Fruit fly (Drosophila melanogaster): ENCODE data around the gene CG10646.

CG10646 gene

dm6 chr3L:12523941-12524340 is 20.2 kb upstream of the CG10646 start, which contains the start of the genes ver and Gcn5 (continued):
- TF ChIP-seq ato (GFP tag; IDR thresholded peaks at IDR 0.05; ENCODE audit: partially characterized antibody) = no peak
- peak; percentile 92 for TF ChIP-seq Hmr (GFP tag; optimal IDR thresholded peaks at IDR 0.05)
- TF ChIP-seq sisA (GFP tag; IDR thresholded peaks at IDR 0.05) = peak; percentile 92
- TF ChIP-seq CG6813 (GFP tag; optimal IDR thresholded peaks at IDR 0.05) = peak; percentile 83
- no peak for TF ChIP-seq gsb-n (tag; optimal IDR thresholded peaks at IDR 0.05)
- peak; percentile 81 to 94 for TF ChIP-seq Hr51 (GFP tag; optimal IDR thresholded peaks at IDR 0.05)
- peak; percentile 95 for TF ChIP-seq CG17361 (GFP tag; IDR thresholded peaks at IDR 0.05)
- TF ChIP-seq tup (GFP tag; optimal IDR thresholded peaks at IDR 0.05) = peak; percentile 81
- TF ChIP-seq caup (GFP tag; optimal IDR thresholded peaks at IDR 0.05; ENCODE audit: severe bottlenecking) = peak; percentile 92
- TF ChIP-seq ind (GFP tag; optimal IDR thresholded peaks at IDR 0.05) = peak; percentile 90
- peak; percentile 79 for TF ChIP-seq dimm (GFP tag; IDR thresholded peaks at IDR 0.05)
- peak; percentile 96 for TF ChIP-seq CG3281 (GFP tag; optimal IDR thresholded peaks at IDR 0.05)
- peak; percentile 87; the same call in 2 of the 3 replicates for TF ChIP-seq C15 (GFP tag; IDR thresholded peaks at IDR 0.05)
- peak; percentile 94 for TF ChIP-seq Aef1 (GFP tag; IDR thresholded peaks at IDR 0.05)
- peak; percentile 72 for TF ChIP-seq CG6683 (GFP tag; optimal IDR thresholded peaks at IDR 0.05)
- TF ChIP-seq eve (GFP tag; optimal IDR thresholded peaks at IDR 0.05) = no peak
- peak; percentile 93 for TF ChIP-seq CG14050 (GFP tag; IDR thresholded peaks at IDR 0.05)
- peak; percentile 56 for TF ChIP-seq gro (GFP tag; optimal IDR thresholded peaks at IDR 0.05)
- peak; percentile 80 for TF ChIP-seq CG12071 (GFP tag; optimal IDR thresholded peaks at IDR 0.05)
- peak; percentile 99 for TF ChIP-seq lbe (GFP tag; optimal IDR thresholded peaks at IDR 0.05)
- no peak for TF ChIP-seq Neu2 (GFP tag; optimal IDR thresholded peaks at IDR 0.05; ENCODE audit: borderline replicate concordance)
- peak; percentile 88 for TF ChIP-seq CG12299 (tag; optimal IDR thresholded peaks at IDR 0.05)
- TF ChIP-seq CG30403 (GFP tag; optimal IDR thresholded peaks at IDR 0.05) = peak; percentile 93
- peak; percentile 86 for TF ChIP-seq danr (GFP tag; IDR thresholded peaks at IDR 0.05)
- TF ChIP-seq bcd (GFP tag; optimal IDR thresholded peaks at IDR 0.05) = peak; percentile 92
- peak in 1 of 2 experiments; percentile 54 for TF ChIP-seq insv (GFP tag; optimal IDR thresholded peaks at IDR 0.05)
- no peak for TF ChIP-seq CkIIα-i1 (GFP tag; IDR thresholded peaks at IDR 0.05)
- TF ChIP-seq otp (GFP tag; IDR thresholded peaks at IDR 0.05) = peak; percentile 91
- TF ChIP-seq vvl (GFP tag; IDR thresholded peaks at IDR 0.05) = peak; percentile 97
- peak; percentile 57; the same call in 1 of the 2 replicates for TF ChIP-seq Lim3 (GFP tag; IDR thresholded peaks at IDR 0.05)
- TF ChIP-seq CG8089 (GFP tag; optimal IDR thresholded peaks at IDR 0.05) = peak; percentile 70
- no peak for TF ChIP-seq h (optimal IDR thresholded peaks at IDR 0.05)
- peak; percentile 75 for TF ChIP-seq CG10274 (GFP tag; optimal IDR thresholded peaks at IDR 0.05)
- TF ChIP-seq CG9876 (GFP tag; optimal IDR thresholded peaks at IDR 0.05) = peak; percentile 45
- peak; percentile 92 for TF ChIP-seq CG13296 (GFP tag; optimal IDR thresholded peaks at IDR 0.05)
- no peak for TF ChIP-seq Hr39 (optimal IDR thresholded peaks at IDR 0.05)
- peak; percentile 93 for TF ChIP-seq stwl (tag; optimal IDR thresholded peaks at IDR 0.05)
- peak; percentile 85 for TF ChIP-seq CG18011 (GFP tag; optimal IDR thresholded peaks at IDR 0.05)
- TF ChIP-seq CG1024 (GFP tag; IDR thresholded peaks at IDR 0.05) = peak; percentile 90
- TF ChIP-seq en (GFP tag; optimal IDR thresholded peaks at IDR 0.05) = peak; percentile 7
- TF ChIP-seq D19A (tag; optimal IDR thresholded peaks at IDR 0.05) = peak; percentile 84
- no peak for TF ChIP-seq CG14860 (GFP tag; IDR thresholded peaks at IDR 0.05; ENCODE audit: partially characterized antibody)
- peak; percentile 90 for TF ChIP-seq CG2889 (GFP tag; IDR thresholded peaks at IDR 0.05)
- peak; percentile 90 for TF ChIP-seq gce (GFP tag; IDR thresholded peaks at IDR 0.05)
- TF ChIP-seq ATbp (GFP tag; optimal IDR thresholded peaks at IDR 0.05) = peak; percentile 85
- TF ChIP-seq CG8944 (GFP tag; optimal IDR thresholded peaks at IDR 0.05) = peak; percentile 79
- TF ChIP-seq nom (GFP tag; optimal IDR thresholded peaks at IDR 0.05) = peak; percentile 92
- peak; percentile 84 for TF ChIP-seq Fer2 (tag; optimal IDR thresholded peaks at IDR 0.05)
- peak; percentile 95 for TF ChIP-seq CG12391 (tag; optimal IDR thresholded peaks at IDR 0.05)
- TF ChIP-seq Dad (GFP tag; optimal IDR thresholded peaks at IDR 0.05) = peak; percentile 81
- peak; percentile 96 for TF ChIP-seq CG2120 (GFP tag; optimal IDR thresholded peaks at IDR 0.05)
